Worm (Caenorhabditis elegans) whole organism, L2 larva: ENCODE results near the gene arg-1.

Experiments used
- C34F6.9 ChIP-seq: fragments of 150-350 bp; optimal IDR thresholded peaks from 2 replicates; lab custom pipeline; 2014; ENCODE audit warnings: missing biosample characterization, missing genetic modification characterization
- F13H6.1 ChIP-seq: sonication (generic microtip); optimal IDR thresholded peaks from 2 replicates; lab custom pipeline; 2016; ENCODE audit warnings: missing genetic modification characterization, missing compliant biosample characterization
- R02D3.7 ChIP-seq: fragments of 150-350 bp; optimal IDR thresholded peaks from 2 replicates; lab custom pipeline; 2014; ENCODE audit warnings: missing biosample characterization, missing genetic modification characterization
- Y55F3AM.14 ChIP-seq: fragments of 200-800 bp; sonication (Bioruptor generic); optimal IDR thresholded peaks from 2 replicates; lab custom pipeline; 2018; ENCODE audit warnings: mild to moderate bottlenecking, missing genetic modification characterization, missing compliant biosample characterization
- ZK546.5 ChIP-seq: sonication (generic microtip); optimal IDR thresholded peaks from 2 replicates; lab custom pipeline; 2017; ENCODE audit warnings: missing biosample characterization, missing genetic modification characterization
- alr-1 ChIP-seq: fragments of 150-350 bp; optimal IDR thresholded peaks from 2 replicates; lab custom pipeline; 2014; ENCODE audit warnings: missing biosample characterization, missing genetic modification characterization
- aly-2 ChIP-seq: fragments of 150-350 bp; optimal IDR thresholded peaks from 2 replicates; lab custom pipeline; 2014; ENCODE audit warnings: missing biosample characterization, missing genetic modification characterization
- ama-1 ChIP-seq: fragments of 150-350 bp; optimal IDR thresholded peaks from 2 replicates; lab custom pipeline; 2018; ENCODE audit warnings: inconsistent platforms
- blmp-1 ChIP-seq: sonication (generic microtip); optimal IDR thresholded peaks from 2 replicates; lab custom pipeline; 2017; ENCODE audit warnings: missing genetic modification characterization, mild to moderate bottlenecking, missing compliant biosample characterization, antibody characterized with exemption, moderate library complexity; ENCODE audit not compliant: insufficient read depth
- ceh-16 ChIP-seq: fragments of 150-350 bp; optimal IDR thresholded peaks from 2 replicates; lab custom pipeline; 2014; ENCODE audit warnings: missing biosample characterization, missing genetic modification characterization
- ceh-82 ChIP-seq: fragments of 150-350 bp; optimal IDR thresholded peaks from 2 replicates; lab custom pipeline; 2014; ENCODE audit warnings: missing biosample characterization, missing genetic modification characterization
- crh-2 ChIP-seq: sonication (generic microtip); optimal IDR thresholded peaks from 2 replicates; lab custom pipeline; 2017; ENCODE audit warnings: missing biosample characterization, missing genetic modification characterization
- dmd-4 ChIP-seq: sonication (generic microtip); optimal IDR thresholded peaks from 2 replicates; lab custom pipeline; 2017; ENCODE audit warnings: missing biosample characterization, missing genetic modification characterization
- egl-27 ChIP-seq: sonication (generic microtip); optimal IDR thresholded peaks from 3 replicates; lab custom pipeline; 2017; ENCODE audit warnings: missing biosample characterization, missing genetic modification reagents, missing genetic modification characterization
- elt-1 ChIP-seq: fragments of 150-350 bp; optimal IDR thresholded peaks from 2 replicates; lab custom pipeline; 2014; ENCODE audit warnings: missing biosample characterization, missing genetic modification characterization
- elt-3 ChIP-seq: sonication (generic microtip); optimal IDR thresholded peaks from 2 replicates; lab custom pipeline; 2017; ENCODE audit warnings: missing biosample characterization, missing genetic modification characterization
- fos-1 ChIP-seq: fragments of 150-350 bp; optimal IDR thresholded peaks from 2 replicates; lab custom pipeline; 2014; ENCODE audit warnings: missing biosample characterization, missing genetic modification characterization
- lin-13 ChIP-seq: fragments of 150-350 bp; optimal IDR thresholded peaks from 2 replicates; lab custom pipeline; 2014; ENCODE audit warnings: missing biosample characterization, missing genetic modification reagents, missing genetic modification characterization
- lsy-2 ChIP-seq, 2 experiments: fragments of 150-350 bp in 1 of 2; sonication (generic microtip) in 1 of 2; optimal IDR thresholded peaks; 2 replicates each; lab custom pipeline; 2014 to 2017; ENCODE audit warnings: missing biosample characterization in 2 of 2, missing genetic modification characterization in 2 of 2
- mdl-1 ChIP-seq, 2 experiments: fragments of 150-350 bp in 1 of 2; sonication (generic microtip) in 1 of 2; optimal IDR thresholded peaks; 2 replicates each; lab custom pipeline; 2017; ENCODE audit warnings: missing biosample characterization in 2 of 2, missing genetic modification characterization in 2 of 2
- nhr-11 ChIP-seq: fragments of 150-350 bp; optimal IDR thresholded peaks from 2 replicates; lab custom pipeline; 2014; ENCODE audit warnings: missing biosample characterization, missing genetic modification characterization
- nhr-12 ChIP-seq: fragments of 150-350 bp; optimal IDR thresholded peaks from 2 replicates; lab custom pipeline; 2014; ENCODE audit warnings: missing biosample characterization, missing genetic modification characterization
- nhr-21 ChIP-seq: fragments of 150-350 bp; optimal IDR thresholded peaks from 2 replicates; lab custom pipeline; 2014; ENCODE audit warnings: missing biosample characterization, missing genetic modification characterization
- nhr-23 ChIP-seq: fragments of 150-350 bp; optimal IDR thresholded peaks from 2 replicates; lab custom pipeline; 2014; ENCODE audit warnings: missing biosample characterization, missing genetic modification reagents, missing genetic modification characterization
- nhr-25 ChIP-seq: fragments of 150-350 bp; sonication (generic microtip); optimal IDR thresholded peaks from 3 replicates; lab custom pipeline; 2014; ENCODE audit warnings: missing biosample characterization, missing genetic modification characterization
- nhr-77 ChIP-seq: fragments of 150-350 bp; optimal IDR thresholded peaks from 2 replicates; lab custom pipeline; 2014; ENCODE audit warnings: missing biosample characterization, missing genetic modification characterization
- peb-1 ChIP-seq: fragments of 150-350 bp; optimal IDR thresholded peaks from 2 replicates; lab custom pipeline; 2014; ENCODE audit warnings: missing biosample characterization, missing genetic modification characterization
- sem-4 ChIP-seq: fragments of 150-350 bp; optimal IDR thresholded peaks from 2 replicates; lab custom pipeline; 2014; ENCODE audit warnings: missing biosample characterization, missing genetic modification reagents, missing genetic modification characterization
- skn-1 ChIP-seq: sonication (generic microtip); optimal IDR thresholded peaks from 2 replicates; lab custom pipeline; 2017; ENCODE audit warnings: missing biosample characterization, missing genetic modification characterization
- snpc-4 ChIP-seq: fragments of 150-350 bp; optimal IDR thresholded peaks from 2 replicates; lab custom pipeline; 2014; ENCODE audit warnings: missing biosample characterization, missing genetic modification characterization
- unc-55 ChIP-seq: fragments of 150-350 bp; sonication (generic microtip); optimal IDR thresholded peaks from 3 replicates; lab custom pipeline; 2014; ENCODE audit warnings: missing biosample characterization, missing genetic modification reagents, missing genetic modification characterization
- unc-62 ChIP-seq: fragments of 150-350 bp; optimal IDR thresholded peaks from 2 replicates; lab custom pipeline; 2014; ENCODE audit warnings: missing biosample characterization, missing genetic modification reagents, missing genetic modification characterization
- zag-1 ChIP-seq: fragments of 150-350 bp; optimal IDR thresholded peaks from 2 replicates; lab custom pipeline; 2014; ENCODE audit warnings: missing biosample characterization, missing genetic modification characterization
- ztf-1 ChIP-seq: fragments of 200-800 bp; sonication (Bioruptor generic); conservative IDR thresholded peaks from 2 replicates; pipeline ENCODE4 v1.3.6; 2022; ENCODE audit warnings: missing genetic modification characterization, missing compliant biosample characterization
- ztf-11 ChIP-seq: sonication (generic microtip); optimal IDR thresholded peaks from 2 replicates; lab custom pipeline; 2017; ENCODE audit warnings: missing biosample characterization, missing genetic modification characterization
- ztf-4 ChIP-seq: fragments of 150-350 bp; optimal IDR thresholded peaks from 2 replicates; lab custom pipeline; 2014; ENCODE audit warnings: missing biosample characterization, missing genetic modification characterization

Gene arg-1

DNA sequence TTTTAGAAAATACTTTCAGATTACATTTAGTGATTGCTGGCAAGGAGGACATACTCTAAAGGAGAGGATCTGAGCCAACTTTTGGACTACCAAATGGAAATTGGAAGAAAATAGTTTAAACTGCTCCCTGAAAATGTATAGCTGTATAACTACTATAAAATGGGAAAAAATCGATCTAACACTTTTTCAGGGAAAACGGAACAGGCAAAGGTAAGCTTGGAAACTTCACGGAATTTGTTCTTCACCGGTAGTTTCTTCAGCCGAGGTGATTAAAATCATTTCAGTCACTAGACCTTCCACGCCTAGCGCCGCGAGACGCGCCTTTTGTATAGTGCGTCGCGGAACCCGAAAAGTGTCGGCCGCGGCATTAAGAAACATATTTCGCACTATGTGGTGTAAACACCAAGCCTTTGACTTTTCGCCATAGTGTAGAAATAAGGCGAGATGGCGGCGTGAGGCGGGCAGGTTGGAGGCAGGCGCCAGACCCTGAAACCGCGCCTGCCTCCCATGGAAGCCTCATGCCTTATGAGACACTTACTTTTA lies 38.7 kb downstream of the arg-1 start, which contains the start of gene C14E2.5:
TSS of gene C14E2.5 (minus strand) at position 51 of the 543 bp plus-strand sequence.
- TF ChIP-seq lin-13 (GFP tag; lab: Kevin White, UChicago) (no peak), C34F6.9 (no peak), nhr-11 (tag; lab: Kevin White, UChicago) (no peak), aly-2 (no peak), fos-1 (tag; lab: Kevin White, UChicago) (no peak), lsy-2 (tag; optimal IDR thresholded peaks at IDR 0.05; lab: Kevin White, UChicago) (no peak), ceh-16 (no peak), elt-3 (tag; lab: Kevin White, UChicago) (no peak), blmp-1 (no peak), unc-55 (GFP tag; lab: Kevin White, UChicago) (no peak), mdl-1 (tag; optimal IDR thresholded peaks at IDR 0.05; lab: Kevin White, UChicago) (no peak), ama-1 (lab: Kevin White, UChicago) (no peak), skn-1 (tag; lab: Kevin White, UChicago) (no peak), alr-1 (tag; lab: Kevin White, UChicago) (no peak), sem-4 (tag; lab: Kevin White, UChicago) (no peak), F13H6.1 (no peak), snpc-4 (tag; lab: Kevin White, UChicago) (no peak)

ce11 chrX:1826166-1826565 lies 39.5 kb downstream of the arg-1 start, which contains the start of gene C14E2.1:
TSS of gene C14E2.1 (plus strand) at chrX:1826466.
- no peak for TF ChIP-seq elt-1 (tag; lab: Kevin White, UChicago)
- TF ChIP-seq aly-2 = no peak
- no peak for TF ChIP-seq peb-1 (tag; lab: Kevin White, UChicago)
- no peak for TF ChIP-seq Y55F3AM.14 (GFP tag; lab: Kevin White, UChicago)
- TF ChIP-seq ztf-1 (GFP tag; lab: Robert Waterston, UW) = no peak
- no peak for TF ChIP-seq crh-2 (tag; lab: Kevin White, UChicago)
- TF ChIP-seq ztf-11 (tag; lab: Kevin White, UChicago) = no peak
- no peak for TF ChIP-seq nhr-25
- TF ChIP-seq sem-4 (tag; lab: Kevin White, UChicago) = no peak
- TF ChIP-seq ztf-4 (tag; lab: Kevin White, UChicago) = no peak
- TF ChIP-seq R02D3.7 (tag; lab: Kevin White, UChicago) = no peak
- no peak for TF ChIP-seq blmp-1

DNA sequence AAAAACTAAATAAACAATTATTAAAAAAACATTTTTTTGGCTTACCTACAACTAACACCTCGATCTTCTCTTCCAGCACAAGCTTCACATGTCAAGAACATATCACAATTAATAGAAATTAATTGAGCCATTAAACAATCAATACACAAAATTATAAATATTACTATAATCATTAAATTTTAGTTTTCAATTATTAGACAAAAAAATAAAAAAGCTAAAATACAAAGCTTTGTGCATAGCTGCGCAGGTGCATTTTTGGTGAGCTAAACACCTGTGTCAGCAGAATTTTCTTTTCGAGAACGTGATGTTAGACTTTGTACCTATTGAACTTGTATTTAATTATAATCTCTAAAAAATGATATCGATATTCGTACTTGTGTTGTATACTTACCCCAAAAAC lies 43.2 kb downstream of the arg-1 start, which contains the start of gene C14E2.6:
TSS of gene C14E2.6 (minus strand) at position 101 of the 400 bp plus-strand sequence.
- TF ChIP-seq ama-1 (lab: Kevin White, UChicago) (no peak), egl-27 (no peak), ceh-82 (no peak), nhr-25 (no peak), nhr-12 (tag; lab: Kevin White, UChicago) (no peak), dmd-4 (no peak), ZK546.5 (tag; lab: Kevin White, UChicago) (no peak), ztf-1 (GFP tag; lab: Robert Waterston, UW) (no peak), nhr-23 (tag; lab: Kevin White, UChicago) (no peak), Y55F3AM.14 (GFP tag; lab: Kevin White, UChicago) (no peak), elt-3 (tag; lab: Kevin White, UChicago) (no peak), R02D3.7 (tag; lab: Kevin White, UChicago) (no peak)

ce11 chrX:1830475-1830874 lies 43.8 kb downstream of the arg-1 start:
- TF ChIP-seq unc-62 (GFP tag; lab: Kevin White, UChicago) = no peak
- TF ChIP-seq alr-1 (tag; lab: Kevin White, UChicago) = no peak
- TF ChIP-seq elt-1 (tag; lab: Kevin White, UChicago) = no peak
- no peak for TF ChIP-seq ZK546.5 (tag; lab: Kevin White, UChicago)
- no peak for TF ChIP-seq nhr-77
- no peak for TF ChIP-seq lin-13 (GFP tag; lab: Kevin White, UChicago)
- TF ChIP-seq nhr-21 (tag; lab: Kevin White, UChicago) = no peak
- TF ChIP-seq zag-1 (tag; lab: Kevin White, UChicago) = no peak
- TF ChIP-seq nhr-23 (tag; lab: Kevin White, UChicago) = no peak
- no peak for TF ChIP-seq nhr-25
- TF ChIP-seq snpc-4 (tag; lab: Kevin White, UChicago) = no peak
- no peak for TF ChIP-seq F13H6.1
- no peak for TF ChIP-seq skn-1 (tag; lab: Kevin White, UChicago)
- TF ChIP-seq ztf-11 (tag; lab: Kevin White, UChicago) = no peak
- no peak for TF ChIP-seq fos-1 (tag; lab: Kevin White, UChicago)
